Worm (Caenorhabditis elegans) whole organism, L1 larva: ENCODE data around the gene Y116A8C.38.

Experiments used
- C16A3.4 ChIP-seq: fragments of 150-350 bp; optimal IDR thresholded peaks from 2 replicates; lab custom pipeline; 2014; ENCODE audit warnings: missing biosample characterization, missing genetic modification characterization
- F16B12.6 ChIP-seq: fragments of 150-350 bp; optimal IDR thresholded peaks from 2 replicates; lab custom pipeline; 2014; ENCODE audit warnings: missing biosample characterization, missing genetic modification characterization
- Y116A8C.19 ChIP-seq: sonication (generic microtip); optimal IDR thresholded peaks from 2 replicates; lab custom pipeline; 2016; ENCODE audit warnings: missing compliant biosample characterization, missing genetic modification characterization, borderline replicate concordance
- alr-1 ChIP-seq: fragments of 200-800 bp; sonication (Bioruptor generic); optimal IDR thresholded peaks from 2 replicates; lab custom pipeline; 2018; ENCODE audit warnings: borderline replicate concordance, mild to moderate bottlenecking, missing genetic modification characterization, missing compliant biosample characterization
- aly-2 ChIP-seq: fragments of 150-350 bp; optimal IDR thresholded peaks from 2 replicates; lab custom pipeline; 2014; ENCODE audit warnings: missing biosample characterization, missing genetic modification characterization
- ceh-63 ChIP-seq: fragments of 200-800 bp; sonication (Bioruptor generic); optimal IDR thresholded peaks from 2 replicates; lab custom pipeline; 2018; ENCODE audit warnings: mild to moderate bottlenecking, missing genetic modification characterization, missing compliant biosample characterization
- ceh-8 ChIP-seq: fragments of 200-800 bp; sonication (Bioruptor generic); optimal IDR thresholded peaks from 2 replicates; lab custom pipeline; 2018; ENCODE audit warnings: mild to moderate bottlenecking, missing genetic modification characterization, moderate library complexity, missing compliant biosample characterization
- ceh-82 ChIP-seq, 3 experiments: fragments of 150-350 bp in 1 of 3; sonication (generic microtip) in 2 of 3; optimal IDR thresholded peaks; 2 replicates each; lab custom pipeline; 2014 to 2017; ENCODE audit warnings: missing biosample characterization in 3 of 3, missing genetic modification characterization in 3 of 3
- ceh-88 ChIP-seq: fragments of 200-800 bp; sonication (Bioruptor generic); IDR thresholded peaks from 2 replicates; pipeline ENCODE4 v1.3.6; 2022; ENCODE audit warnings: missing genetic modification characterization, missing compliant biosample characterization
- dpl-1 ChIP-seq, 3 experiments: fragments of 150-350 bp in 2 of 3; sonication (generic microtip) in 1 of 3; optimal IDR thresholded peaks; 2 replicates each; lab custom pipeline; 2014 to 2017; ENCODE audit warnings: missing biosample characterization in 3 of 3, missing genetic modification characterization in 3 of 3, missing genetic modification reagents in 3 of 3
- efl-1 ChIP-seq, 4 experiments: fragments of 150-350 bp; optimal IDR thresholded peaks in 3 of 4; peaks in 1 of 4; 1 replicate in 1 of 4; 2 replicates in 3 of 4; lab custom pipeline; 2014; ENCODE audit warnings: missing biosample characterization in 2 of 4, missing genetic modification characterization in 2 of 4, missing genetic modification reagents in 2 of 4
- efl-3 ChIP-seq: fragments of 200-800 bp; sonication (Bioruptor generic); optimal IDR thresholded peaks from 2 replicates; lab custom pipeline; 2018; ENCODE audit warnings: mild to moderate bottlenecking, missing genetic modification characterization, missing compliant biosample characterization
- egl-27 ChIP-seq, 2 experiments: fragments of 150-350 bp in 1 of 2; sonication (generic microtip); optimal IDR thresholded peaks; 3 replicates each; lab custom pipeline; 2017 to 2018; ENCODE audit warnings: missing biosample characterization in 2 of 2, missing genetic modification characterization in 2 of 2, missing genetic modification reagents in 2 of 2
- ets-5 ChIP-seq: fragments of 200-800 bp; sonication (Bioruptor generic); IDR thresholded peaks from 2 replicates; pipeline ENCODE4 v1.3.6; 2022; ENCODE audit warnings: missing genetic modification characterization, missing compliant biosample characterization
- fkh-4 ChIP-seq: sonication (generic microtip); optimal IDR thresholded peaks from 2 replicates; lab custom pipeline; 2016; ENCODE audit warnings: missing compliant biosample characterization, missing genetic modification characterization, borderline replicate concordance
- fkh-8 ChIP-seq: sonication (generic microtip); optimal IDR thresholded peaks from 2 replicates; lab custom pipeline; 2016; ENCODE audit warnings: mild to moderate bottlenecking, missing genetic modification characterization, missing compliant biosample characterization
- fos-1 ChIP-seq: fragments of 150-350 bp; optimal IDR thresholded peaks from 2 replicates; lab custom pipeline; 2014; ENCODE audit warnings: missing biosample characterization, missing genetic modification characterization
- hpl-2 ChIP-seq: fragments of 150-350 bp; optimal IDR thresholded peaks from 2 replicates; lab custom pipeline; 2014; ENCODE audit warnings: missing biosample characterization, missing genetic modification reagents, missing genetic modification characterization
- irx-1 ChIP-seq: sonication (generic microtip); optimal IDR thresholded peaks from 2 replicates; lab custom pipeline; 2016; ENCODE audit warnings: missing genetic modification characterization, missing compliant biosample characterization
- isw-1 ChIP-seq: fragments of 200-800 bp; sonication (Bioruptor generic); IDR thresholded peaks from 2 replicates; pipeline ENCODE4 v1.3.6; 2022; ENCODE audit warnings: missing genetic modification characterization, missing compliant biosample characterization
- lin-15B ChIP-seq: fragments of 150-350 bp; sonication (generic microtip); optimal IDR thresholded peaks from 3 replicates; lab custom pipeline; 2014; ENCODE audit warnings: missing biosample characterization, missing genetic modification characterization
- lin-35 ChIP-seq, 2 experiments: fragments of 150-350 bp; optimal IDR thresholded peaks; 2 replicates each; lab custom pipeline; 2014; ENCODE audit warnings: missing biosample characterization in 2 of 2, missing genetic modification characterization in 2 of 2, missing genetic modification reagents in 2 of 2
- lir-3 ChIP-seq: sonication (generic microtip); optimal IDR thresholded peaks from 2 replicates; lab custom pipeline; 2016; ENCODE audit warnings: mild to moderate bottlenecking, missing genetic modification characterization, moderate library complexity, missing compliant biosample characterization; ENCODE audit not compliant: poor library complexity
- mab-9 ChIP-seq: fragments of 200-800 bp; sonication (Bioruptor generic); IDR thresholded peaks from 2 replicates; pipeline ENCODE4 v1.3.6; 2022; ENCODE audit warnings: missing genetic modification reagents, missing genetic modification characterization, missing compliant biosample characterization
- mef-2 ChIP-seq: fragments of 150-350 bp; optimal IDR thresholded peaks from 2 replicates; lab custom pipeline; 2014; ENCODE audit warnings: missing biosample characterization, missing genetic modification characterization
- nhr-11 ChIP-seq: fragments of 150-350 bp; optimal IDR thresholded peaks from 2 replicates; lab custom pipeline; 2014; ENCODE audit warnings: missing biosample characterization, missing genetic modification characterization
- nhr-12 ChIP-seq: sonication (generic microtip); optimal IDR thresholded peaks from 2 replicates; lab custom pipeline; 2017; ENCODE audit warnings: missing biosample characterization, missing genetic modification characterization
- nhr-19 ChIP-seq: fragments of 200-800 bp; sonication (Bioruptor generic); conservative IDR thresholded peaks from 2 replicates; pipeline ENCODE4 v1.3.6; 2022; ENCODE audit warnings: missing genetic modification characterization, missing compliant biosample characterization
- nhr-237 ChIP-seq: fragments of 150-350 bp; optimal IDR thresholded peaks from 2 replicates; lab custom pipeline; 2014; ENCODE audit warnings: missing biosample characterization, missing genetic modification characterization
- nhr-28 ChIP-seq: fragments of 150-350 bp; optimal IDR thresholded peaks from 2 replicates; lab custom pipeline; 2014; ENCODE audit warnings: missing biosample characterization, missing genetic modification characterization
- nhr-47 ChIP-seq: sonication (generic microtip); optimal IDR thresholded peaks from 2 replicates; lab custom pipeline; 2016; ENCODE audit warnings: mild to moderate bottlenecking, missing genetic modification characterization, moderate library complexity, missing compliant biosample characterization
- nhr-71 ChIP-seq: sonication (generic microtip); optimal IDR thresholded peaks from 2 replicates; lab custom pipeline; 2016; ENCODE audit warnings: mild to moderate bottlenecking, missing genetic modification characterization, moderate library complexity, missing compliant biosample characterization
- nhr-76 ChIP-seq: sonication (generic microtip); optimal IDR thresholded peaks from 2 replicates; lab custom pipeline; 2017; ENCODE audit warnings: missing biosample characterization, missing genetic modification characterization
- nhr-85 ChIP-seq: sonication (generic microtip); peaks from one replicate; lab custom pipeline; 2016; ENCODE audit warnings: missing genetic modification characterization, inconsistent platforms, missing compliant biosample characterization
- pag-3 ChIP-seq: sonication (generic microtip); optimal IDR thresholded peaks from 2 replicates; lab custom pipeline; 2017; ENCODE audit warnings: missing genetic modification characterization, mild to moderate bottlenecking, missing compliant biosample characterization, antibody characterized with exemption, borderline replicate concordance; ENCODE audit not compliant: insufficient read depth
- rnt-1 ChIP-seq: sonication (generic microtip); optimal IDR thresholded peaks from 2 replicates; lab custom pipeline; 2016; ENCODE audit warnings: mild to moderate bottlenecking, missing genetic modification characterization, moderate library complexity, missing compliant biosample characterization
- skn-1 ChIP-seq: fragments of 150-350 bp; optimal IDR thresholded peaks from 2 replicates; lab custom pipeline; 2014; ENCODE audit warnings: missing biosample characterization, missing genetic modification characterization
- snpc-4 ChIP-seq: fragments of 150-350 bp; optimal IDR thresholded peaks from 2 replicates; lab custom pipeline; 2014; ENCODE audit warnings: missing biosample characterization, missing genetic modification characterization
- snu-23 ChIP-seq: sonication (generic microtip); optimal IDR thresholded peaks from 2 replicates; lab custom pipeline; 2016; ENCODE audit warnings: missing genetic modification characterization, missing compliant biosample characterization
- sptf-1 ChIP-seq: fragments of 150-350 bp; optimal IDR thresholded peaks from 2 replicates; lab custom pipeline; 2014; ENCODE audit warnings: missing biosample characterization, missing genetic modification characterization
- sup-37 ChIP-seq: fragments of 200-800 bp; sonication (Bioruptor generic); optimal IDR thresholded peaks from 2 replicates; lab custom pipeline; 2018; ENCODE audit warnings: mild to moderate bottlenecking, missing genetic modification characterization, missing compliant biosample characterization
- swsn-7 ChIP-seq: sonication (generic microtip); optimal IDR thresholded peaks from 2 replicates; lab custom pipeline; 2016; ENCODE audit warnings: missing genetic modification characterization, missing compliant biosample characterization
- tlp-1 ChIP-seq: fragments of 150-350 bp; optimal IDR thresholded peaks from 2 replicates; lab custom pipeline; 2014; ENCODE audit warnings: missing biosample characterization, missing genetic modification characterization
- unc-130 ChIP-seq: fragments of 150-350 bp; optimal IDR thresholded peaks from 2 replicates; lab custom pipeline; 2017; ENCODE audit warnings: missing biosample characterization, missing genetic modification characterization, inconsistent platforms
- unc-30 ChIP-seq: sonication (generic microtip); optimal IDR thresholded peaks from 2 replicates; lab custom pipeline; 2017; ENCODE audit warnings: missing biosample characterization, missing genetic modification characterization
- unc-86 ChIP-seq: sonication (generic microtip); optimal IDR thresholded peaks from 2 replicates; lab custom pipeline; 2016; ENCODE audit warnings: missing genetic modification characterization, missing compliant biosample characterization
- unc-98 ChIP-seq: fragments of 200-800 bp; sonication (Bioruptor generic); IDR thresholded peaks from 2 replicates; pipeline ENCODE4 v1.3.6; 2022; ENCODE audit warnings: missing genetic modification characterization, missing compliant biosample characterization
- ztf-4 ChIP-seq: fragments of 150-350 bp; optimal IDR thresholded peaks from 2 replicates; lab custom pipeline; 2014; ENCODE audit warnings: missing biosample characterization, missing genetic modification characterization

The Y116A8C.38 gene

ce11 chrIV:17084839-17085238 is 46.5 kb upstream of the Y116A8C.38 start:
- TF ChIP-seq nhr-85 (tag; lab: Kevin White, UChicago) (no peak), efl-1 (optimal IDR thresholded peaks at IDR 0.05; lab: Kevin White, UChicago) (peak in 1 of 2 experiments; percentile 38), efl-1 (GFP tag; optimal IDR thresholded peaks at IDR 0.05 in 1 of 2; lab: Kevin White, UChicago) (no peak), egl-27 (tag; optimal IDR thresholded peaks at IDR 0.05; lab: Kevin White, UChicago) (no peak), fkh-4 (tag; lab: Kevin White, UChicago) (no peak)

DNA sequence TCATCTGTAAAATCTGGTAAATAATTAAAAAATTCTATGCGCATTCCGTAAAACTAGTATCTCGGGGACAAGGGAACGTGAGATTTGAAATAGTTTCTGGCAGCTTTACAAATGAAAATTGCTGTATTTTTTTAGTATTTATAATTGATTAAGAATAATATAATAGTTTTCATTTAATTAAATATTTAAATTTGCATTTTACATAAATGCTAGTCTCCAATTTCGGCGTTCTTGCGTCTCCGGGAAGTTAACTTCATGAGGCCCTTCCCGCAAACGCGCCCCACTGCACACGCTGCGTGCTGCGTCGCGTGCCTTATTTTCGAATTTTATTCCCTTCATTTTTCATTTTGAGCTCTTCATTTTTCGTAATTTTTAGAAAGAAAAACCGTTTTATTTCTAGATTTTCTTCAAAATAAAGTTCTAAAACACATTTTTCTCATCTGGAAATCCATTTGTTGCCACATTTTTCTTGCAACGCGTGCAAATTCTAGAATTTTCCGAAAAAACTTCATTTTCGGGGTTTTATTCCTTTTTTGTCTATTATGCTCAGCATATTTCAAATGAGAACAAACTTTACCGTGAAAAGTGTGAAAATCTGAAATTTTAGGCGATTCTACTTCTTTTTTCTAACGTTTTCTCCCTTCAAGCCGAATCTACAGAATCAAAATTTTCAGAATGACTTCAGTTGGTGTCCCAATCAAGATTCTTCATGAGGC is 43.8 kb upstream of the Y116A8C.38 start, which contains the start of the genes snx-13 and snr-1:
snx-13 (minus strand) TSS at position 55 of the 716 bp plus-strand sequence.
snr-1 (plus strand) TSS at position 666 of the 716 bp plus-strand sequence.
- TF ChIP-seq F16B12.6 (no peak), nhr-11 (tag; lab: Kevin White, UChicago) (no peak), ceh-63 (GFP tag; lab: Kevin White, UChicago) (peak; percentile 81), tlp-1 (tag; lab: Kevin White, UChicago) (no peak), nhr-19 (peak; percentile 82), hpl-2 (GFP tag; lab: Kevin White, UChicago) (no peak), nhr-76 (tag; lab: Kevin White, UChicago) (no peak), ceh-88 (GFP tag; lab: Robert Waterston, UW) (peak; percentile 87), unc-98 (GFP tag; lab: Robert Waterston, UW) (peak; percentile 98), swsn-7 (peak; percentile 78), rnt-1 (tag; lab: Kevin White, UChicago) (peak; percentile 89), C16A3.4 (tag; lab: Kevin White, UChicago) (peak; percentile 84), skn-1 (tag; lab: Kevin White, UChicago) (peak; percentile 42), isw-1 (GFP tag; lab: Robert Waterston, UW) (peak; percentile 90), Y116A8C.19 (tag; lab: Kevin White, UChicago) (no peak), aly-2 (tag; lab: Kevin White, UChicago) (peak; percentile 17), ztf-4 (peak; percentile 41), alr-1 (tag; lab: Kevin White, UChicago) (no peak), nhr-28 (tag; lab: Kevin White, UChicago) (no peak), mef-2 (tag; lab: Kevin White, UChicago) (peak; percentile 25), sptf-1 (tag; lab: Kevin White, UChicago) (no peak), nhr-85 (tag; lab: Kevin White, UChicago) (peak; percentile 92), lin-35 (GFP tag; optimal IDR thresholded peaks at IDR 0.05; lab: Kevin White, UChicago) (peak; percentile 73 to 85), ets-5 (GFP tag; lab: Robert Waterston, UW) (no peak), sup-37 (GFP tag; lab: Kevin White, UChicago) (peak; percentile 40), lir-3 (tag; lab: Kevin White, UChicago) (peak; percentile 81), unc-130 (tag; lab: Kevin White, UChicago) (peak; percentile 31), nhr-47 (tag; lab: Kevin White, UChicago) (peak; percentile 90), ceh-8 (peak; percentile 52), pag-3 (tag; lab: Kevin White, UChicago) (no peak), irx-1 (peak; percentile 68), nhr-237 (tag; lab: Kevin White, UChicago) (no peak), nhr-12 (tag; lab: Kevin White, UChicago) (no peak), dpl-1 (GFP tag; optimal IDR thresholded peaks at IDR 0.05; lab: Kevin White, UChicago) (peak; percentile 63 to 69 (median 64)), snu-23 (peak; percentile 87), mab-9 (GFP tag; lab: Robert Waterston, UW) (no peak; the same call in 1 of the 2 replicates), unc-30 (no peak), fkh-8 (tag; lab: Kevin White, UChicago) (peak; percentile 96), efl-3 (GFP tag; lab: Kevin White, UChicago) (no peak), egl-27 (tag; optimal IDR thresholded peaks at IDR 0.05; lab: Kevin White, UChicago) (no peak), snpc-4 (peak; percentile 2), lin-15B (tag; lab: Kevin White, UChicago) (peak; percentile 90), ceh-82 (tag; optimal IDR thresholded peaks at IDR 0.05; lab: Kevin White, UChicago) (peak; percentile 80 to 87 (median 85)), fkh-4 (tag; lab: Kevin White, UChicago) (peak; percentile 68), unc-86 (peak; percentile 77), fos-1 (peak; percentile 61), nhr-71 (tag; lab: Kevin White, UChicago) (peak; percentile 90)
